Worm (Caenorhabditis elegans) whole organism, L1 larva: ENCODE results near the gene cutl-27.

Source experiments
- C04F5.9 ChIP-seq: sonication (generic microtip); optimal IDR thresholded peaks from 2 replicates; lab custom pipeline; 2016; ENCODE audit warnings: missing genetic modification characterization, missing compliant biosample characterization
- C34B4.2 ChIP-seq: sonication (generic microtip); optimal IDR thresholded peaks from 2 replicates; lab custom pipeline; 2017; ENCODE audit warnings: mild to moderate bottlenecking, missing genetic modification characterization, missing compliant biosample characterization
- blmp-1 ChIP-seq: fragments of 150-350 bp; optimal IDR thresholded peaks from 2 replicates; lab custom pipeline; 2014; ENCODE audit warnings: missing biosample characterization, missing genetic modification characterization
- ceh-63 ChIP-seq: fragments of 200-800 bp; sonication (Bioruptor generic); optimal IDR thresholded peaks from 2 replicates; lab custom pipeline; 2018; ENCODE audit warnings: mild to moderate bottlenecking, missing genetic modification characterization, missing compliant biosample characterization
- ceh-8 ChIP-seq: fragments of 200-800 bp; sonication (Bioruptor generic); optimal IDR thresholded peaks from 2 replicates; lab custom pipeline; 2018; ENCODE audit warnings: mild to moderate bottlenecking, missing genetic modification characterization, moderate library complexity, missing compliant biosample characterization
- ceh-82 ChIP-seq, 3 experiments: fragments of 150-350 bp in 1 of 3; sonication (generic microtip) in 2 of 3; optimal IDR thresholded peaks; 2 replicates each; lab custom pipeline; 2014 to 2017; ENCODE audit warnings: missing biosample characterization in 3 of 3, missing genetic modification characterization in 3 of 3
- ceh-90 ChIP-seq: sonication (generic microtip); optimal IDR thresholded peaks from 2 replicates; lab custom pipeline; 2016; ENCODE audit warnings: missing genetic modification characterization, missing compliant biosample characterization
- dpl-1 ChIP-seq, 3 experiments: fragments of 150-350 bp in 2 of 3; sonication (generic microtip) in 1 of 3; optimal IDR thresholded peaks; 2 replicates each; lab custom pipeline; 2014 to 2017; ENCODE audit warnings: missing biosample characterization in 3 of 3, missing genetic modification characterization in 3 of 3, missing genetic modification reagents in 3 of 3
- dsc-1 ChIP-seq: sonication (generic microtip); optimal IDR thresholded peaks from 2 replicates; lab custom pipeline; 2016; ENCODE audit warnings: mild to moderate bottlenecking, missing genetic modification characterization, missing compliant biosample characterization
- efl-1 ChIP-seq, 4 experiments: fragments of 150-350 bp; optimal IDR thresholded peaks in 3 of 4; peaks in 1 of 4; 1 replicate in 1 of 4; 2 replicates in 3 of 4; lab custom pipeline; 2014; ENCODE audit warnings: missing biosample characterization in 2 of 4, missing genetic modification characterization in 2 of 4, missing genetic modification reagents in 2 of 4
- ets-5 ChIP-seq: fragments of 200-800 bp; sonication (Bioruptor generic); IDR thresholded peaks from 2 replicates; pipeline ENCODE4 v1.3.6; 2022; ENCODE audit warnings: missing genetic modification characterization, missing compliant biosample characterization
- fkh-10 ChIP-seq: sonication (generic microtip); optimal IDR thresholded peaks from 2 replicates; lab custom pipeline; 2017; ENCODE audit warnings: missing biosample characterization, missing genetic modification reagents, missing genetic modification characterization
- fkh-4 ChIP-seq: sonication (generic microtip); optimal IDR thresholded peaks from 2 replicates; lab custom pipeline; 2016; ENCODE audit warnings: missing compliant biosample characterization, missing genetic modification characterization, borderline replicate concordance
- fkh-8 ChIP-seq: sonication (generic microtip); optimal IDR thresholded peaks from 2 replicates; lab custom pipeline; 2016; ENCODE audit warnings: mild to moderate bottlenecking, missing genetic modification characterization, missing compliant biosample characterization
- hlh-17 ChIP-seq: fragments of 200-800 bp; sonication (Bioruptor generic); optimal IDR thresholded peaks from 2 replicates; lab custom pipeline; 2018; ENCODE audit warnings: missing genetic modification characterization, mild to moderate bottlenecking, missing compliant biosample characterization, moderate library complexity, borderline replicate concordance
- hpl-2 ChIP-seq: fragments of 150-350 bp; optimal IDR thresholded peaks from 2 replicates; lab custom pipeline; 2014; ENCODE audit warnings: missing biosample characterization, missing genetic modification reagents, missing genetic modification characterization
- isw-1 ChIP-seq: fragments of 200-800 bp; sonication (Bioruptor generic); IDR thresholded peaks from 2 replicates; pipeline ENCODE4 v1.3.6; 2022; ENCODE audit warnings: missing genetic modification characterization, missing compliant biosample characterization
- lin-13 ChIP-seq: fragments of 150-350 bp; optimal IDR thresholded peaks from 2 replicates; lab custom pipeline; 2014; ENCODE audit warnings: missing biosample characterization, missing genetic modification reagents, missing genetic modification characterization
- lin-14 ChIP-seq: fragments of 200-800 bp; sonication (Bioruptor generic); optimal IDR thresholded peaks from 2 replicates; lab custom pipeline; 2018; ENCODE audit warnings: mild to moderate bottlenecking, missing genetic modification characterization, moderate library complexity, missing compliant biosample characterization
- lin-35 ChIP-seq, 2 experiments: fragments of 150-350 bp; optimal IDR thresholded peaks; 2 replicates each; lab custom pipeline; 2014; ENCODE audit warnings: missing biosample characterization in 2 of 2, missing genetic modification characterization in 2 of 2, missing genetic modification reagents in 2 of 2
- lir-3 ChIP-seq: sonication (generic microtip); optimal IDR thresholded peaks from 2 replicates; lab custom pipeline; 2016; ENCODE audit warnings: mild to moderate bottlenecking, missing genetic modification characterization, moderate library complexity, missing compliant biosample characterization; ENCODE audit not compliant: poor library complexity
- lsy-2 ChIP-seq, 2 experiments: fragments of 150-350 bp; optimal IDR thresholded peaks; 2 replicates each; lab custom pipeline; 2014; ENCODE audit warnings: missing biosample characterization in 2 of 2, missing genetic modification characterization in 2 of 2
- mab-9 ChIP-seq: fragments of 200-800 bp; sonication (Bioruptor generic); IDR thresholded peaks from 2 replicates; pipeline ENCODE4 v1.3.6; 2022; ENCODE audit warnings: missing genetic modification reagents, missing genetic modification characterization, missing compliant biosample characterization
- mdl-1 ChIP-seq, 2 experiments: fragments of 150-350 bp; optimal IDR thresholded peaks; 2 replicates each; lab custom pipeline; 2014 to 2017; ENCODE audit warnings: missing biosample characterization in 2 of 2, missing genetic modification characterization in 2 of 2, inconsistent platforms in 1 of 2
- mep-1 ChIP-seq: fragments of 150-350 bp; optimal IDR thresholded peaks from 2 replicates; lab custom pipeline; 2014; ENCODE audit warnings: missing biosample characterization, missing genetic modification characterization
- nhr-19 ChIP-seq: fragments of 200-800 bp; sonication (Bioruptor generic); conservative IDR thresholded peaks from 2 replicates; pipeline ENCODE4 v1.3.6; 2022; ENCODE audit warnings: missing genetic modification characterization, missing compliant biosample characterization
- nhr-20 ChIP-seq: sonication (generic microtip); optimal IDR thresholded peaks from 2 replicates; lab custom pipeline; 2016; ENCODE audit warnings: mild to moderate bottlenecking, missing genetic modification characterization, missing compliant biosample characterization
- nhr-237 ChIP-seq: fragments of 150-350 bp; optimal IDR thresholded peaks from 2 replicates; lab custom pipeline; 2014; ENCODE audit warnings: missing biosample characterization, missing genetic modification characterization
- nhr-47 ChIP-seq: sonication (generic microtip); optimal IDR thresholded peaks from 2 replicates; lab custom pipeline; 2016; ENCODE audit warnings: mild to moderate bottlenecking, missing genetic modification characterization, moderate library complexity, missing compliant biosample characterization
- nhr-71 ChIP-seq: sonication (generic microtip); optimal IDR thresholded peaks from 2 replicates; lab custom pipeline; 2016; ENCODE audit warnings: mild to moderate bottlenecking, missing genetic modification characterization, moderate library complexity, missing compliant biosample characterization
- nhr-84 ChIP-seq: sonication (generic microtip); optimal IDR thresholded peaks from 2 replicates; lab custom pipeline; 2017; ENCODE audit warnings: missing biosample characterization, missing genetic modification characterization
- pag-3 ChIP-seq: sonication (generic microtip); optimal IDR thresholded peaks from 2 replicates; lab custom pipeline; 2017; ENCODE audit warnings: missing genetic modification characterization, mild to moderate bottlenecking, missing compliant biosample characterization, antibody characterized with exemption, borderline replicate concordance; ENCODE audit not compliant: insufficient read depth
- snu-23 ChIP-seq: sonication (generic microtip); optimal IDR thresholded peaks from 2 replicates; lab custom pipeline; 2016; ENCODE audit warnings: missing genetic modification characterization, missing compliant biosample characterization
- sox-4 ChIP-seq: sonication (generic microtip); optimal IDR thresholded peaks from 2 replicates; lab custom pipeline; 2016; ENCODE audit warnings: missing genetic modification characterization, missing compliant biosample characterization
- sptf-1 ChIP-seq: fragments of 150-350 bp; optimal IDR thresholded peaks from 2 replicates; lab custom pipeline; 2014; ENCODE audit warnings: missing biosample characterization, missing genetic modification characterization
- swsn-7 ChIP-seq: sonication (generic microtip); optimal IDR thresholded peaks from 2 replicates; lab custom pipeline; 2016; ENCODE audit warnings: missing genetic modification characterization, missing compliant biosample characterization
- tbx-2 ChIP-seq: sonication (generic microtip); optimal IDR thresholded peaks from 2 replicates; lab custom pipeline; 2016; ENCODE audit warnings: missing genetic modification characterization, missing compliant biosample characterization
- unc-86 ChIP-seq: sonication (generic microtip); optimal IDR thresholded peaks from 2 replicates; lab custom pipeline; 2016; ENCODE audit warnings: missing genetic modification characterization, missing compliant biosample characterization
- xbp-1 ChIP-seq: sonication (generic microtip); optimal IDR thresholded peaks from 2 replicates; lab custom pipeline; 2016; ENCODE audit warnings: missing genetic modification characterization, missing compliant biosample characterization
- zag-1 ChIP-seq: fragments of 150-350 bp; optimal IDR thresholded peaks from 2 replicates; lab custom pipeline; 2014; ENCODE audit warnings: missing biosample characterization, missing genetic modification characterization
- ztf-11 ChIP-seq, 2 experiments: sonication (generic microtip); optimal IDR thresholded peaks; 2 replicates each; lab custom pipeline; 2016 to 2017; ENCODE audit warnings: missing genetic modification characterization in 2 of 2, missing biosample characterization in 1 of 2, missing compliant biosample characterization in 1 of 2
- ztf-4 ChIP-seq: fragments of 150-350 bp; optimal IDR thresholded peaks from 2 replicates; lab custom pipeline; 2014; ENCODE audit warnings: missing biosample characterization, missing genetic modification characterization

cutl-27 gene

ce11 chrIV:11868452-11868851 is 9.9 kb upstream of the cutl-27 start:
- TF ChIP-seq ceh-63 (GFP tag; lab: Kevin White, UChicago) (no peak), dsc-1 (tag; lab: Kevin White, UChicago) (no peak), mep-1 (tag; lab: Kevin White, UChicago) (no peak), fkh-4 (tag; lab: Kevin White, UChicago) (no peak)

DNA sequence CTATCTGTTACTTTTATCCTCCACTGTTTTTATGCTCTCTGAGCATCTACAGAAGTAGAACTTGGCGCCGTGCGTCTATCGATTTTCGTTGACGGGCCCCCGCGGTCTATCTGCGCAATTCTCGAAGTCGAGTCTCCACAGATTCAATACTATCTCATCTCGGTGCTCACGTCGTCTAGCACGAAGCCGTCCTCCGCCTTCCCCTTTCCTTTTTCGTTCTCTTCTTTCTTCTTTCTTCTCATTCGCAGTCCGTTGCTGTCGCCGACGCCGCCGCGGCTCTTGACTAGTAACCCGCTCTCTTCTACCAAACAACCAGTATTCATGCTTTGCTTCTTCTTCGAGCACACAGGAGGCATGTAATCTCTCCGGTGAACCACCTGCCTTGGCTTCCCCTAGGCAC is 7.3 kb upstream of the cutl-27 start:
- TF ChIP-seq pag-3 (tag; lab: Kevin White, UChicago) (no peak), swsn-7 (peak; percentile 41), blmp-1 (tag; lab: Kevin White, UChicago) (no peak), lin-35 (GFP tag; optimal IDR thresholded peaks at IDR 0.05; lab: Kevin White, UChicago) (peak in 1 of 2 experiments; percentile 17), nhr-71 (peak; percentile 51), sptf-1 (no peak), xbp-1 (tag; lab: Kevin White, UChicago) (peak; percentile 3), C04F5.9 (no peak), lin-14 (GFP tag; lab: Kevin White, UChicago) (peak; percentile 82), ceh-8 (peak; percentile 30), nhr-237 (no peak), lsy-2 (tag; optimal IDR thresholded peaks at IDR 0.05; lab: Kevin White, UChicago) (peak; percentile 12 to 43), lin-13 (GFP tag; lab: Kevin White, UChicago) (no peak), snu-23 (GFP tag; lab: Kevin White, UChicago) (peak; percentile 45), unc-86 (tag; lab: Kevin White, UChicago) (peak; percentile 59), sox-4 (tag; lab: Kevin White, UChicago) (peak; percentile 42), ceh-82 (tag; optimal IDR thresholded peaks at IDR 0.05; lab: Kevin White, UChicago) (peak in 2 of 3 experiments; percentile 28 to 63), dsc-1 (tag; lab: Kevin White, UChicago) (peak; percentile 44), tbx-2 (tag; lab: Kevin White, UChicago) (peak; percentile 39), dpl-1 (GFP tag; optimal IDR thresholded peaks at IDR 0.05; lab: Kevin White, UChicago) (peak in 1 of 3 experiments; percentile 20), nhr-47 (tag; lab: Kevin White, UChicago) (peak; percentile 55), nhr-20 (peak; percentile 3), fkh-10 (GFP tag; lab: Kevin White, UChicago) (peak; percentile 38), lir-3 (no peak), isw-1 (GFP tag; lab: Robert Waterston, UW) (peak; percentile 28), hpl-2 (GFP tag; lab: Kevin White, UChicago) (no peak), efl-1 (optimal IDR thresholded peaks at IDR 0.05; lab: Kevin White, UChicago) (peak; percentile 7 to 26), efl-1 (GFP tag; optimal IDR thresholded peaks at IDR 0.05 in 1 of 2; lab: Kevin White, UChicago) (no peak), fkh-8 (peak; percentile 89), ztf-11 (tag; optimal IDR thresholded peaks at IDR 0.05; lab: Kevin White, UChicago) (peak in 1 of 2 experiments; percentile 42)

ce11 chrIV:11871898-11872297 is 6.5 kb upstream of the cutl-27 start:
- TF ChIP-seq ceh-63 (GFP tag; lab: Kevin White, UChicago) (peak; percentile 25), ztf-4 (tag; lab: Kevin White, UChicago) (no peak), lin-14 (GFP tag; lab: Kevin White, UChicago) (peak; percentile 33), C34B4.2 (tag; lab: Kevin White, UChicago) (no peak), unc-86 (tag; lab: Kevin White, UChicago) (peak; percentile 43)
- TF ChIP-seq, all 84 proteins: peak for 3

- TF ChIP-seq mep-1 (tag; lab: Kevin White, UChicago) (no peak), pag-3 (tag; lab: Kevin White, UChicago) (no peak), isw-1 (GFP tag; lab: Robert Waterston, UW) (no peak), nhr-19 (GFP tag; lab: Robert Waterston, UW) (no peak), nhr-84 (no peak), nhr-47 (tag; lab: Kevin White, UChicago) (no peak), swsn-7 (no peak), ets-5 (no peak), lin-13 (GFP tag; lab: Kevin White, UChicago) (no peak), mdl-1 (tag; optimal IDR thresholded peaks at IDR 0.05; lab: Kevin White, UChicago) (no peak), mab-9 (no peak), zag-1 (tag; lab: Kevin White, UChicago) (no peak), ceh-90 (tag; lab: Kevin White, UChicago) (no peak), sox-4 (tag; lab: Kevin White, UChicago) (no peak), hlh-17 (GFP tag; lab: Kevin White, UChicago) (no peak)
Measured at ce11 chrIV:11877674-11878073, 675 bp upstream of the cutl-27 start, which contains the start of gene pph-2. pph-2 (minus strand) TSS chrIV:11877774.
